Worm (Caenorhabditis elegans) whole organism, mixed stage, embryonic: ENCODE measurements around the gene fipr-16.

Experiments used
- M03D4.4 ChIP-seq: sonication (generic microtip); optimal IDR thresholded peaks from 2 replicates; lab custom pipeline; 2017; ENCODE audit warnings: mild to moderate bottlenecking, missing genetic modification characterization, missing compliant biosample characterization
- bed-3 ChIP-seq: fragments of 200-800 bp; sonication (Bioruptor generic); optimal IDR thresholded peaks from 3 replicates; lab custom pipeline; 2018; ENCODE audit warnings: mild to moderate bottlenecking, missing genetic modification characterization, moderate library complexity, missing compliant biosample characterization
- blmp-1 ChIP-seq: fragments of 150-350 bp; optimal IDR thresholded peaks from 2 replicates; lab custom pipeline; 2014; ENCODE audit warnings: missing biosample characterization, missing genetic modification characterization
- ceh-39 ChIP-seq: fragments of 150-350 bp; optimal IDR thresholded peaks from 2 replicates; lab custom pipeline; 2014; ENCODE audit warnings: missing biosample characterization, missing genetic modification characterization
- ceh-43 ChIP-seq: fragments of 200-800 bp; sonication (Bioruptor generic); optimal IDR thresholded peaks from 2 replicates; lab custom pipeline; 2018; ENCODE audit warnings: mild to moderate bottlenecking, missing genetic modification characterization, moderate library complexity, missing compliant biosample characterization
- ceh-83 ChIP-seq: fragments of 200-800 bp; sonication (Bioruptor generic); optimal IDR thresholded peaks from 2 replicates; lab custom pipeline; 2018; ENCODE audit warnings: mild to moderate bottlenecking, missing genetic modification characterization, missing compliant biosample characterization
- ces-1 ChIP-seq: fragments of 150-350 bp; optimal IDR thresholded peaks from 2 replicates; lab custom pipeline; 2014; ENCODE audit warnings: missing biosample characterization, missing genetic modification reagents, missing genetic modification characterization
- drap-1 ChIP-seq: fragments of 200-800 bp; sonication (Bioruptor generic); optimal IDR thresholded peaks from 3 replicates; lab custom pipeline; 2018; ENCODE audit warnings: mild to moderate bottlenecking, missing genetic modification characterization, missing compliant biosample characterization
- elt-1 ChIP-seq: sonication (generic microtip); optimal IDR thresholded peaks from 2 replicates; lab custom pipeline; 2017; ENCODE audit warnings: missing genetic modification characterization, mild to moderate bottlenecking, missing compliant biosample characterization, antibody characterized with exemption, moderate library complexity, borderline replicate concordance; ENCODE audit not compliant: insufficient read depth
- flh-1 ChIP-seq: fragments of 200-800 bp; sonication (Bioruptor generic); optimal IDR thresholded peaks from 2 replicates; lab custom pipeline; 2018; ENCODE audit warnings: mild to moderate bottlenecking, missing genetic modification characterization, moderate library complexity, missing compliant biosample characterization
- ham-2 ChIP-seq: fragments of 200-800 bp; sonication (Bioruptor generic); optimal IDR thresholded peaks from 2 replicates; lab custom pipeline; 2018; ENCODE audit warnings: mild to moderate bottlenecking, missing genetic modification characterization, missing compliant biosample characterization
- hlh-1 ChIP-seq: fragments of 150-350 bp; optimal IDR thresholded peaks from 2 replicates; lab custom pipeline; 2014; ENCODE audit warnings: missing biosample characterization, missing genetic modification reagents, missing genetic modification characterization
- lin-13 ChIP-seq: fragments of 150-350 bp; optimal IDR thresholded peaks from 2 replicates; lab custom pipeline; 2014; ENCODE audit warnings: missing biosample characterization, missing genetic modification characterization
- lin-32 ChIP-seq: fragments of 200-800 bp; sonication (Bioruptor generic); optimal IDR thresholded peaks from 2 replicates; lab custom pipeline; 2018; ENCODE audit warnings: mild to moderate bottlenecking, missing genetic modification characterization, missing compliant biosample characterization
- lsy-2 ChIP-seq: fragments of 150-350 bp; optimal IDR thresholded peaks from 2 replicates; lab custom pipeline; 2014; ENCODE audit warnings: missing biosample characterization, missing genetic modification characterization
- mab-5 ChIP-seq: fragments of 150-350 bp; optimal IDR thresholded peaks from 2 replicates; lab custom pipeline; 2014; ENCODE audit warnings: missing biosample characterization, missing genetic modification characterization
- mep-1 ChIP-seq: fragments of 150-350 bp; optimal IDR thresholded peaks from 2 replicates; lab custom pipeline; 2017; ENCODE audit warnings: missing biosample characterization, missing genetic modification reagents, missing genetic modification characterization, inconsistent platforms
- mls-2 ChIP-seq: sonication (generic microtip); optimal IDR thresholded peaks from 2 replicates; lab custom pipeline; 2016; ENCODE audit warnings: mild to moderate bottlenecking, missing genetic modification characterization, moderate library complexity, missing compliant biosample characterization
- nhr-12 ChIP-seq: fragments of 150-350 bp; optimal IDR thresholded peaks from 2 replicates; lab custom pipeline; 2014; ENCODE audit warnings: missing biosample characterization, missing genetic modification characterization
- nhr-2 ChIP-seq: fragments of 150-350 bp; optimal IDR thresholded peaks from 2 replicates; lab custom pipeline; 2014; ENCODE audit warnings: missing biosample characterization, missing genetic modification characterization
- nhr-237 ChIP-seq: fragments of 150-350 bp; optimal IDR thresholded peaks from 2 replicates; lab custom pipeline; 2014; ENCODE audit warnings: missing biosample characterization, missing genetic modification characterization
- nhr-28 ChIP-seq: fragments of 150-350 bp; optimal IDR thresholded peaks from 2 replicates; lab custom pipeline; 2014; ENCODE audit warnings: missing biosample characterization, missing genetic modification characterization
- nhr-76 ChIP-seq: sonication (generic microtip); optimal IDR thresholded peaks from 2 replicates; lab custom pipeline; 2017; ENCODE audit warnings: missing biosample characterization, missing genetic modification characterization
- pha-4 ChIP-seq: fragments of 150-350 bp; optimal IDR thresholded peaks from 2 replicates; lab custom pipeline; 2018; ENCODE audit warnings: missing biosample characterization, missing genetic modification reagents, missing genetic modification characterization
- sem-2 ChIP-seq: fragments of 200-800 bp; sonication (Bioruptor generic); optimal IDR thresholded peaks from 2 replicates; lab custom pipeline; 2018; ENCODE audit warnings: mild to moderate bottlenecking, missing genetic modification characterization, missing compliant biosample characterization
- snpc-4 ChIP-seq: fragments of 150-350 bp; optimal IDR thresholded peaks from 2 replicates; lab custom pipeline; 2014; ENCODE audit warnings: missing biosample characterization, missing genetic modification characterization
- sptf-1 ChIP-seq: sonication (generic microtip); optimal IDR thresholded peaks from 2 replicates; lab custom pipeline; 2017; ENCODE audit warnings: mild to moderate bottlenecking, missing genetic modification characterization, moderate library complexity, missing compliant biosample characterization
- tbx-8 ChIP-seq: fragments of 200-800 bp; sonication (Bioruptor generic); optimal IDR thresholded peaks from 2 replicates; lab custom pipeline; 2018; ENCODE audit warnings: mild to moderate bottlenecking, missing genetic modification characterization, moderate library complexity, missing compliant biosample characterization
- unc-120 ChIP-seq: sonication (generic microtip); optimal IDR thresholded peaks from 2 replicates; lab custom pipeline; 2017; ENCODE audit warnings: missing genetic modification characterization, missing compliant biosample characterization; ENCODE audit not compliant: poor library complexity, severe bottlenecking
- unc-39 ChIP-seq: fragments of 150-350 bp; optimal IDR thresholded peaks from 2 replicates; lab custom pipeline; 2014; ENCODE audit warnings: missing biosample characterization, missing genetic modification characterization
- unc-62 ChIP-seq: fragments of 150-350 bp; optimal IDR thresholded peaks from 2 replicates; lab custom pipeline; 2014; ENCODE audit warnings: missing biosample characterization, missing genetic modification reagents, missing genetic modification characterization
- zip-8 ChIP-seq: fragments of 150-350 bp; optimal IDR thresholded peaks from 2 replicates; lab custom pipeline; 2014; ENCODE audit warnings: missing biosample characterization, missing genetic modification characterization
- ztf-11 ChIP-seq: fragments of 150-350 bp; optimal IDR thresholded peaks from 2 replicates; lab custom pipeline; 2014; ENCODE audit warnings: missing biosample characterization, missing genetic modification characterization

fipr-16 gene

ce11 chrIII:8571845-8572244 is 18.9 kb downstream of the fipr-16 start:
- TF ChIP-seq unc-62 (GFP tag; lab: Kevin White, UChicago) = no peak
- TF ChIP-seq elt-1 (tag; lab: Kevin White, UChicago) = no peak
- TF ChIP-seq ces-1 (GFP tag; lab: Kevin White, UChicago) = peak; percentile 53
- TF ChIP-seq blmp-1 (tag; lab: Kevin White, UChicago) = peak; percentile 65
- TF ChIP-seq mep-1 (tag; lab: Kevin White, UChicago) = no peak
- no peak for TF ChIP-seq zip-8 (tag; lab: Kevin White, UChicago)
- TF ChIP-seq unc-39 = no peak
- no peak for TF ChIP-seq nhr-2 (tag; lab: Kevin White, UChicago)
- TF ChIP-seq hlh-1 (tag; lab: Kevin White, UChicago) = no peak

DNA sequence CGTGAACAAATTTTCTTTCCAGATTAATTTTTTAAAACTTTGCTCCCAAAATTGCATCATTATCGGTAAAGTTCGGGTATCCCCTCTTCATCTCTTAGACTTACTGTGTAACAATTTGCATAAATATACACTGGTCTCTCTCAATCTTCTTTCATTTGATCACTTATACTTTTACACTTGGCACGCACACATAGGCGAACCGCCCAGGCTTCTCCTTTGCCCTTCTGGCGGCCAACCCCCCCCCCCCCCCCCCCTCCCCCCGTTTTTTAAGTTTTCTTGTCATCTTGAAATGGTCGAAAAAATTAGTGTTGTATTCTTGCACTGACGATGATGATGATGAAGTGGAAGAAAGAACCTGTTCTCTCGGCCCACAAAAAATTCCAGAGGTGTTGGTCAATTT is 20.5 kb downstream of the fipr-16 start:
- TF ChIP-seq tbx-8 (no peak), nhr-2 (tag; lab: Kevin White, UChicago) (no peak), zip-8 (tag; lab: Kevin White, UChicago) (no peak), ztf-11 (tag; lab: Kevin White, UChicago) (no peak), lsy-2 (tag; lab: Kevin White, UChicago) (no peak), lin-32 (no peak), nhr-12 (tag; lab: Kevin White, UChicago) (no peak), ceh-43 (GFP tag; lab: Kevin White, UChicago) (no peak), hlh-1 (tag; lab: Kevin White, UChicago) (no peak), sptf-1 (tag; lab: Kevin White, UChicago) (no peak)

ce11 chrIII:8564372-8564771 is 26.4 kb downstream of the fipr-16 start:
- TF ChIP-seq mep-1 (tag; lab: Kevin White, UChicago) (no peak), ceh-39 (tag; lab: Kevin White, UChicago) (no peak), mls-2 (tag; lab: Kevin White, UChicago) (no peak), lin-13 (no peak), snpc-4 (tag; lab: Kevin White, UChicago) (no peak), nhr-2 (tag; lab: Kevin White, UChicago) (no peak), nhr-237 (tag; lab: Kevin White, UChicago) (no peak), nhr-28 (tag; lab: Kevin White, UChicago) (no peak), nhr-12 (tag; lab: Kevin White, UChicago) (no peak), M03D4.4 (tag; lab: Kevin White, UChicago) (no peak), tbx-8 (no peak), drap-1 (GFP tag; lab: Kevin White, UChicago) (no peak), ceh-43 (GFP tag; lab: Kevin White, UChicago) (no peak), sem-2 (GFP tag; lab: Kevin White, UChicago) (no peak), zip-8 (tag; lab: Kevin White, UChicago) (no peak), sptf-1 (tag; lab: Kevin White, UChicago) (no peak), unc-120 (tag; lab: Kevin White, UChicago) (no peak), bed-3 (no peak), lin-32 (no peak)

ce11 chrIII:8560836-8561235 is 29.9 kb downstream of the fipr-16 start, which contains the start of gene acdh-6:
Gene acdh-6, plus strand, starts transcription at chrIII:8561136.
- TF ChIP-seq sem-2 (GFP tag; lab: Kevin White, UChicago) (no peak), ceh-39 (tag; lab: Kevin White, UChicago) (no peak), ham-2 (GFP tag; lab: Kevin White, UChicago) (no peak), nhr-12 (tag; lab: Kevin White, UChicago) (no peak), nhr-76 (tag; lab: Kevin White, UChicago) (no peak), mab-5 (tag; lab: Kevin White, UChicago) (no peak), ztf-11 (tag; lab: Kevin White, UChicago) (no peak), ceh-43 (GFP tag; lab: Kevin White, UChicago) (no peak), nhr-237 (tag; lab: Kevin White, UChicago) (no peak), flh-1 (GFP tag; lab: Kevin White, UChicago) (no peak), tbx-8 (no peak), pha-4 (tag; lab: Kevin White, UChicago) (no peak), ceh-83 (GFP tag; lab: Kevin White, UChicago) (no peak), sptf-1 (tag; lab: Kevin White, UChicago) (no peak), mep-1 (tag; lab: Kevin White, UChicago) (no peak), elt-1 (tag; lab: Kevin White, UChicago) (no peak)
